Worm (Caenorhabditis elegans) whole organism, young adult: ENCODE data around the gene oac-54.
A peak's percentile ranks its signal among the peaks of the same experiment; 100 is the strongest.

Experiments
- D2030.7 ChIP-seq: fragments of 200-800 bp; sonication (Bioruptor generic); IDR thresholded peaks from 2 replicates; pipeline ENCODE4 v1.3.6; 2022; ENCODE audit warnings: missing genetic modification reagents, missing genetic modification characterization, missing compliant biosample characterization
- F10E7.11 ChIP-seq: sonication (generic microtip); optimal IDR thresholded peaks from 2 replicates; lab custom pipeline; 2017; ENCODE audit warnings: mild to moderate bottlenecking, missing genetic modification characterization, moderate library complexity, missing compliant biosample characterization
- F22D6.2 ChIP-seq: sonication (generic microtip); optimal IDR thresholded peaks from 2 replicates; lab custom pipeline; 2016; ENCODE audit warnings: mild to moderate bottlenecking, missing genetic modification characterization, missing compliant biosample characterization
- F52B5.7 ChIP-seq: sonication (generic microtip); optimal IDR thresholded peaks from 2 replicates; lab custom pipeline; 2016; ENCODE audit warnings: mild to moderate bottlenecking, missing genetic modification characterization, missing compliant biosample characterization
- F57C9.4 ChIP-seq: sonication (generic microtip); optimal IDR thresholded peaks from 2 replicates; lab custom pipeline; 2017; ENCODE audit warnings: mild to moderate bottlenecking, missing genetic modification characterization, missing compliant biosample characterization
- T26A5.8 ChIP-seq: sonication (generic microtip); optimal IDR thresholded peaks from 2 replicates; lab custom pipeline; 2016; ENCODE audit warnings: missing genetic modification characterization, missing compliant biosample characterization
- Y53F4B.3 ChIP-seq: fragments of 200-800 bp; sonication (Bioruptor generic); IDR thresholded peaks from 2 replicates; pipeline ENCODE4 v1.3.6; 2022; ENCODE audit warnings: missing genetic modification reagents, missing genetic modification characterization, missing compliant biosample characterization
- Y95B8A.8 ChIP-seq: fragments of 200-800 bp; sonication (Bioruptor generic); IDR thresholded peaks from 2 replicates; pipeline ENCODE4 v1.3.6; 2022; ENCODE audit warnings: missing genetic modification reagents, missing genetic modification characterization, missing compliant biosample characterization
- akir-1 ChIP-seq: fragments of 200-800 bp; sonication (Bioruptor generic); optimal IDR thresholded peaks from 2 replicates; lab custom pipeline; 2018; ENCODE audit warnings: mild to moderate bottlenecking, missing genetic modification characterization, moderate library complexity, missing compliant biosample characterization
- ama-1 ChIP-seq, 3 experiments: fragments of 150-350 bp in 1 of 3; sonication (generic microtip) in 2 of 3; optimal IDR thresholded peaks; 2 replicates each; lab custom pipeline; 2014 to 2018; ENCODE audit warnings: missing biosample characterization in 2 of 3, missing genetic modification characterization in 2 of 3, missing genetic modification reagents in 2 of 3
- atf-7 ChIP-seq: sonication (generic microtip); optimal IDR thresholded peaks from 2 replicates; lab custom pipeline; 2017; ENCODE audit warnings: mild to moderate bottlenecking, missing genetic modification characterization, missing compliant biosample characterization
- attf-6 ChIP-seq: fragments of 200-800 bp; sonication (Bioruptor generic); IDR thresholded peaks from 2 replicates; pipeline ENCODE4 v1.3.6; 2022; ENCODE audit warnings: missing genetic modification reagents, missing genetic modification characterization, missing compliant biosample characterization
- ccch-3 ChIP-seq: fragments of 200-800 bp; sonication (Bioruptor generic); optimal IDR thresholded peaks from 2 replicates; lab custom pipeline; 2018; ENCODE audit warnings: mild to moderate bottlenecking, missing genetic modification characterization, missing compliant biosample characterization
- cebp-1 ChIP-seq, 2 experiments: fragments of 200-800 bp in 1 of 2; sonication (Bioruptor generic) in 1 of 2; sonication (generic microtip) in 1 of 2; IDR thresholded peaks in 1 of 2; optimal IDR thresholded peaks in 1 of 2; 2 replicates each; pipeline versions ENCODE4 v1.3.6 to Lab custom; 2017 to 2022; ENCODE audit warnings: missing compliant biosample characterization in 2 of 2, missing genetic modification characterization in 2 of 2, mild to moderate bottlenecking in 1 of 2, missing genetic modification reagents in 1 of 2, moderate library complexity in 1 of 2
- ceh-58 ChIP-seq: fragments of 200-800 bp; sonication (Bioruptor generic); IDR thresholded peaks from 2 replicates; pipeline ENCODE4 v1.3.6; 2022; ENCODE audit warnings: missing genetic modification characterization, missing compliant biosample characterization
- dox-1 ChIP-seq: fragments of 200-800 bp; sonication (Bioruptor generic); IDR thresholded peaks from 2 replicates; pipeline ENCODE4 v1.3.6; 2022; ENCODE audit warnings: missing genetic modification reagents, missing genetic modification characterization, missing compliant biosample characterization
- dpff-1 ChIP-seq: sonication (generic microtip); optimal IDR thresholded peaks from 2 replicates; lab custom pipeline; 2017; ENCODE audit warnings: mild to moderate bottlenecking, missing genetic modification characterization, missing compliant biosample characterization
- ekl-4 ChIP-seq: fragments of 200-800 bp; sonication (Bioruptor generic); IDR thresholded peaks from 2 replicates; pipeline ENCODE4 v1.3.6; 2022; ENCODE audit warnings: missing genetic modification reagents, missing genetic modification characterization, missing compliant biosample characterization
- ets-4 ChIP-seq: fragments of 200-800 bp; sonication (Bioruptor generic); optimal IDR thresholded peaks from 2 replicates; lab custom pipeline; 2018; ENCODE audit warnings: mild to moderate bottlenecking, missing genetic modification characterization, missing compliant biosample characterization
- hlh-26 ChIP-seq: fragments of 200-800 bp; sonication (Bioruptor generic); conservative IDR thresholded peaks from 2 replicates; pipeline ENCODE4 v1.3.6; 2022; ENCODE audit warnings: missing genetic modification reagents, missing genetic modification characterization, missing compliant biosample characterization
- hmg-1.2 ChIP-seq: fragments of 200-800 bp; sonication (Bioruptor generic); IDR thresholded peaks from 2 replicates; pipeline ENCODE4 v1.3.6; 2022; ENCODE audit warnings: missing genetic modification reagents, missing genetic modification characterization, missing compliant biosample characterization
- let-607 ChIP-seq, 2 experiments: fragments of 200-800 bp in 1 of 2; sonication (Bioruptor generic) in 1 of 2; sonication (generic microtip) in 1 of 2; optimal IDR thresholded peaks; 2 replicates each; lab custom pipeline; 2016 to 2018; ENCODE audit warnings: mild to moderate bottlenecking in 2 of 2, missing compliant biosample characterization in 2 of 2, missing genetic modification characterization in 2 of 2, moderate library complexity in 2 of 2, missing genotype in 1 of 2
- lin-26 ChIP-seq: fragments of 200-800 bp; sonication (Bioruptor generic); IDR thresholded peaks from 2 replicates; pipeline ENCODE4 v1.3.6; 2022; ENCODE audit warnings: missing genetic modification reagents, missing genetic modification characterization, missing compliant biosample characterization
- lin-40 ChIP-seq: sonication (generic microtip); optimal IDR thresholded peaks from 2 replicates; lab custom pipeline; 2016; ENCODE audit warnings: missing genetic modification characterization, mild to moderate bottlenecking, missing compliant biosample characterization, missing genotype, missing genetic modification reagents
- lsl-1 ChIP-seq: fragments of 200-800 bp; sonication (Bioruptor generic); optimal IDR thresholded peaks from 2 replicates; lab custom pipeline; 2018; ENCODE audit warnings: mild to moderate bottlenecking, missing genetic modification characterization, moderate library complexity, missing compliant biosample characterization
- madf-10 ChIP-seq: sonication (generic microtip); optimal IDR thresholded peaks from 2 replicates; lab custom pipeline; 2016; ENCODE audit warnings: mild to moderate bottlenecking, missing genetic modification characterization, missing compliant biosample characterization
- mcd-1 ChIP-seq: fragments of 200-800 bp; sonication (Bioruptor generic); IDR thresholded peaks from 2 replicates; pipeline ENCODE4 v1.3.6; 2022; ENCODE audit warnings: missing genetic modification reagents, missing genetic modification characterization, missing compliant biosample characterization
- mes-4 ChIP-seq: sonication (generic microtip); optimal IDR thresholded peaks from 2 replicates; lab custom pipeline; 2016; ENCODE audit warnings: missing genotype, missing genetic modification characterization, missing compliant biosample characterization
- mxl-1 ChIP-seq: sonication (generic microtip); optimal IDR thresholded peaks from 2 replicates; lab custom pipeline; 2016; ENCODE audit warnings: missing genetic modification characterization, missing compliant biosample characterization
- nfya-2 ChIP-seq: fragments of 200-800 bp; sonication (Bioruptor generic); IDR thresholded peaks from 2 replicates; pipeline ENCODE4 v1.3.6; 2022; ENCODE audit warnings: missing genetic modification reagents, missing genetic modification characterization, missing compliant biosample characterization
- nfyb-1 ChIP-seq: fragments of 200-800 bp; sonication (Bioruptor generic); IDR thresholded peaks from 2 replicates; pipeline ENCODE4 v1.3.6; 2022; ENCODE audit warnings: missing genetic modification reagents, missing genetic modification characterization, missing compliant biosample characterization
- nhr-179 ChIP-seq: sonication (generic microtip); optimal IDR thresholded peaks from 2 replicates; lab custom pipeline; 2016; ENCODE audit warnings: mild to moderate bottlenecking, missing genetic modification characterization, missing compliant biosample characterization
- nhr-80 ChIP-seq: sonication (generic microtip); optimal IDR thresholded peaks from 2 replicates; lab custom pipeline; 2016; ENCODE audit warnings: missing genetic modification characterization, missing compliant biosample characterization
- rec-8 ChIP-seq, 2 experiments: sonication (generic microtip); optimal IDR thresholded peaks; 2 replicates each; lab custom pipeline; 2016; ENCODE audit warnings: mild to moderate bottlenecking in 2 of 2, missing genetic modification characterization in 2 of 2, missing genetic modification reagents in 2 of 2, missing genotype in 2 of 2, missing biosample characterization in 1 of 2, missing compliant biosample characterization in 1 of 2, moderate library complexity in 1 of 2
- repo-1 ChIP-seq: sonication (generic microtip); optimal IDR thresholded peaks from 2 replicates; lab custom pipeline; 2017; ENCODE audit warnings: mild to moderate bottlenecking, missing genetic modification characterization, missing compliant biosample characterization
- sea-2 ChIP-seq: fragments of 200-800 bp; sonication (Bioruptor generic); IDR thresholded peaks from 2 replicates; pipeline ENCODE4 v1.3.6; 2022; ENCODE audit warnings: missing genetic modification characterization, missing compliant biosample characterization
- somi-1 ChIP-seq: fragments of 200-800 bp; sonication (Bioruptor generic); optimal IDR thresholded peaks from 2 replicates; lab custom pipeline; 2018; ENCODE audit warnings: mild to moderate bottlenecking, missing genetic modification characterization, missing compliant biosample characterization
- tbx-9 ChIP-seq: sonication (generic microtip); optimal IDR thresholded peaks from 2 replicates; lab custom pipeline; 2016; ENCODE audit warnings: borderline replicate concordance, missing genetic modification characterization, inconsistent platforms, missing compliant biosample characterization
- unc-62 ChIP-seq: fragments of 150-350 bp; optimal IDR thresholded peaks from 2 replicates; lab custom pipeline; 2014; ENCODE audit warnings: missing biosample characterization, missing genetic modification reagents, missing genetic modification characterization
- zim-3 ChIP-seq: sonication (generic microtip); optimal IDR thresholded peaks from 2 replicates; lab custom pipeline; 2017; ENCODE audit warnings: mild to moderate bottlenecking, missing genetic modification characterization, moderate library complexity, missing compliant biosample characterization
- ztf-22 ChIP-seq: fragments of 200-800 bp; sonication (Bioruptor generic); optimal IDR thresholded peaks from 2 replicates; lab custom pipeline; 2018; ENCODE audit warnings: mild to moderate bottlenecking, missing genetic modification characterization, moderate library complexity, missing compliant biosample characterization
- ztf-28 ChIP-seq: fragments of 200-800 bp; sonication (Bioruptor generic); IDR thresholded peaks from 2 replicates; pipeline ENCODE4 v1.3.6; 2022; ENCODE audit warnings: missing genetic modification reagents, missing genetic modification characterization, missing compliant biosample characterization

Gene oac-54

ce11 chrII:9113759-9114158 lies 44.2 kb upstream of the oac-54 start (continued):
- peak; percentile 76 for TF ChIP-seq hmg-1.2 (GFP tag; lab: Robert Waterston, UW)
- peak; percentile 45 for TF ChIP-seq mcd-1 (GFP tag; lab: Robert Waterston, UW)
- TF ChIP-seq ztf-22: no peak
- no peak for TF ChIP-seq tbx-9 (tag; lab: Kevin White, UChicago)
- peak; percentile 42 for TF ChIP-seq atf-7
- no peak for TF ChIP-seq Y95B8A.8 (GFP tag; lab: Robert Waterston, UW)
- TF ChIP-seq zim-3 (tag; lab: Kevin White, UChicago): no peak
- peak; percentile 31 for TF ChIP-seq lin-40 (tag; lab: Kevin White, UChicago)

ce11 chrII:9114972-9115371 lies 42.9 kb upstream of the oac-54 start:
- TF ChIP-seq F22D6.2: no peak
- no peak for TF ChIP-seq nfya-2 (GFP tag; lab: Robert Waterston, UW)
- TF ChIP-seq cebp-1 (GFP tag; IDR thresholded peaks at IDR 0.05; lab: Robert Waterston, UW): no peak
- peak; percentile 68 for TF ChIP-seq cebp-1 (tag; optimal IDR thresholded peaks at IDR 0.05; lab: Kevin White, UChicago)

ce11 chrII:9115644-9116043 lies 42.3 kb upstream of the oac-54 start:
- no peak for TF ChIP-seq lsl-1 (GFP tag; lab: Kevin White, UChicago)
- no peak for TF ChIP-seq F10E7.11
- no peak for TF ChIP-seq dpff-1 (tag; lab: Kevin White, UChicago)
- TF ChIP-seq, all 124 proteins: peak for 0

- TF ChIP-seq ets-4: peak; percentile 33
- TF ChIP-seq nhr-80: peak; percentile 84
- peak; percentile 16; the same call in 1 of the 2 replicates for TF ChIP-seq dox-1 (GFP tag; lab: Robert Waterston, UW)
- no peak for TF ChIP-seq akir-1 (GFP tag; lab: Kevin White, UChicago)
These were observed 41.5 kb upstream of the oac-54 start for ce11 chrII:9116404-9116803.

ce11 chrII:9117789-9118242 lies 40.1 kb upstream of the oac-54 start:
- TF ChIP-seq sea-2 (GFP tag; lab: Robert Waterston, UW): no peak
- TF ChIP-seq atf-7: peak; percentile 34
- peak; percentile 57 for TF ChIP-seq nhr-80
- no peak for TF ChIP-seq nhr-179 (tag; lab: Kevin White, UChicago)
- TF ChIP-seq T26A5.8: no peak
- no peak for TF ChIP-seq ztf-28 (GFP tag; lab: Robert Waterston, UW)
- TF ChIP-seq ama-1 (optimal IDR thresholded peaks at IDR 0.05; lab: Kevin White, UChicago): no peak
- peak in 1 of 2 experiments; percentile 7 for TF ChIP-seq ama-1 (GFP tag; optimal IDR thresholded peaks at IDR 0.05; lab: Kevin White, UChicago)
- TF ChIP-seq let-607 (tag; optimal IDR thresholded peaks at IDR 0.05; lab: Kevin White, UChicago): no peak
- no peak for TF ChIP-seq D2030.7 (GFP tag; lab: Robert Waterston, UW)
- TF ChIP-seq unc-62 (GFP tag; lab: Kevin White, UChicago): peak; percentile 7
- no peak for TF ChIP-seq F57C9.4 (tag; lab: Kevin White, UChicago)
- no peak for TF ChIP-seq nfyb-1
- no peak for TF ChIP-seq madf-10 (tag; lab: Kevin White, UChicago)
- TF ChIP-seq F52B5.7 (tag; lab: Kevin White, UChicago): no peak
- no peak for TF ChIP-seq zim-3 (tag; lab: Kevin White, UChicago)
- TF ChIP-seq lin-26: no peak
- no peak for TF ChIP-seq mes-4 (tag; lab: Kevin White, UChicago)
- no peak for TF ChIP-seq somi-1 (GFP tag; lab: Kevin White, UChicago)
- TF ChIP-seq ekl-4: no peak
- TF ChIP-seq hlh-26 (GFP tag; lab: Robert Waterston, UW): no peak
- no peak for TF ChIP-seq ccch-3 (GFP tag; lab: Kevin White, UChicago)
- no peak for TF ChIP-seq ceh-58
- TF ChIP-seq mxl-1 (tag; lab: Kevin White, UChicago): no peak
- no peak for TF ChIP-seq attf-6 (GFP tag; lab: Robert Waterston, UW)
- no peak for TF ChIP-seq repo-1 (tag; lab: Kevin White, UChicago)
- no peak for TF ChIP-seq Y53F4B.3 (GFP tag; lab: Robert Waterston, UW)
- peak; percentile 85 for TF ChIP-seq cebp-1 (GFP tag; IDR thresholded peaks at IDR 0.05; lab: Robert Waterston, UW)
- TF ChIP-seq cebp-1 (tag; optimal IDR thresholded peaks at IDR 0.05; lab: Kevin White, UChicago): peak; percentile 93
- TF ChIP-seq rec-8 (tag; optimal IDR thresholded peaks at IDR 0.05; lab: Kevin White, UChicago): no peak
